Fruit fly (Drosophila melanogaster) whole organism, pupa: Measurements from ENCODE around the gene Pp2A-29B.

Experiments used
- CG10348 ChIP-seq: fragments of 200-800 bp; sonication (Bioruptor generic); IDR thresholded peaks from 2 replicates; pipeline ENCODE4 v1.3.6; 2022; ENCODE audit warnings: missing biosample characterization, missing genetic modification characterization
- CG12605 ChIP-seq: fragments of 200-800 bp; sonication (Bioruptor generic); IDR thresholded peaks from 2 replicates; pipeline ENCODE4 v1.3.6; 2022; ENCODE audit warnings: missing biosample characterization, missing genetic modification characterization
- CG13204 ChIP-seq: fragments of 200-800 bp; sonication (Bioruptor generic); optimal IDR thresholded peaks from 2 replicates; lab custom pipeline; 2018; ENCODE audit warnings: missing biosample characterization, mild to moderate bottlenecking, missing genetic modification characterization, moderate library complexity
- CG14655 ChIP-seq: fragments of 200-800 bp; sonication (Bioruptor generic); optimal IDR thresholded peaks from 3 replicates; lab custom pipeline; 2017; ENCODE audit warnings: mild to moderate bottlenecking, missing biosample characterization, missing genetic modification reagents, missing genetic modification characterization
- CG15710 ChIP-seq: fragments of 200-800 bp; sonication (Bioruptor generic); optimal IDR thresholded peaks from 2 replicates; lab custom pipeline; 2018; ENCODE audit warnings: missing biosample characterization, mild to moderate bottlenecking, missing genetic modification characterization, moderate library complexity
- CG17806 ChIP-seq: fragments of 200-800 bp; sonication (Bioruptor generic); optimal IDR thresholded peaks from 2 replicates; lab custom pipeline; 2018; ENCODE audit warnings: missing biosample characterization, mild to moderate bottlenecking, missing genetic modification characterization, moderate library complexity
- CG32121 ChIP-seq: fragments of 200-800 bp; sonication (Bioruptor generic); IDR thresholded peaks from 2 replicates; pipeline ENCODE4 v1.3.6; 2022; ENCODE audit warnings: missing biosample characterization, missing genetic modification characterization
- CG34367 ChIP-seq: fragments of 200-800 bp; sonication (Bioruptor generic); optimal IDR thresholded peaks from 2 replicates; lab custom pipeline; 2018; ENCODE audit warnings: missing biosample characterization, mild to moderate bottlenecking, missing genetic modification characterization
- CG4496 ChIP-seq: fragments of 200-800 bp; sonication (Bioruptor generic); IDR thresholded peaks from 3 replicates; pipeline ENCODE4 v1.3.6; 2022; ENCODE audit warnings: missing biosample characterization, missing genetic modification characterization
- CG8159 ChIP-seq: fragments of 200-800 bp; sonication (Bioruptor generic); optimal IDR thresholded peaks from 3 replicates; lab custom pipeline; 2018; ENCODE audit warnings: missing biosample characterization, mild to moderate bottlenecking, missing genetic modification characterization, moderate library complexity
- CG8301 ChIP-seq: fragments of 200-800 bp; sonication (Bioruptor generic); optimal IDR thresholded peaks from 2 replicates; lab custom pipeline; 2018; ENCODE audit warnings: missing biosample characterization, mild to moderate bottlenecking, missing genetic modification characterization
- CG9948 ChIP-seq: fragments of 200-800 bp; sonication (Bioruptor generic); optimal IDR thresholded peaks from 2 replicates; lab custom pipeline; 2018; ENCODE audit warnings: missing biosample characterization, mild to moderate bottlenecking, missing genetic modification characterization, moderate library complexity
- D1 ChIP-seq: fragments of 200-800 bp; sonication (Bioruptor generic); optimal IDR thresholded peaks from 2 replicates; lab custom pipeline; 2018; ENCODE audit warnings: missing biosample characterization, mild to moderate bottlenecking, missing genetic modification characterization, moderate library complexity
- EcR ChIP-seq: fragments of 200-800 bp; sonication (Bioruptor generic); optimal IDR thresholded peaks from 3 replicates; lab custom pipeline; 2019; ENCODE audit warnings: missing biosample characterization, missing genetic modification characterization, mild to moderate bottlenecking, moderate library complexity, missing genetic modification reagents
- Ets98B ChIP-seq: fragments of 200-800 bp; sonication (Bioruptor generic); IDR thresholded peaks from 2 replicates; pipeline ENCODE4 v1.3.6; 2022; ENCODE audit warnings: missing biosample characterization, missing genetic modification characterization
- Pif1A ChIP-seq: fragments of 200-800 bp; sonication (Bioruptor generic); optimal IDR thresholded peaks from 3 replicates; lab custom pipeline; 2016; ENCODE audit warnings: missing biosample characterization, missing genetic modification characterization
- Pif1B ChIP-seq: fragments of 200-800 bp; sonication (Bioruptor generic); optimal IDR thresholded peaks from 3 replicates; lab custom pipeline; 2016; ENCODE audit warnings: missing biosample characterization, missing genetic modification characterization
- Snoo ChIP-seq: fragments of 200-800 bp; sonication (Bioruptor generic); optimal IDR thresholded peaks from 3 replicates; lab custom pipeline; 2017; ENCODE audit warnings: missing biosample characterization, mild to moderate bottlenecking, missing genetic modification characterization, inconsistent platforms
- fd96Ca ChIP-seq: fragments of 200-800 bp; sonication (Bioruptor generic); IDR thresholded peaks from 3 replicates; pipeline ENCODE4 v1.3.6; 2022; ENCODE audit warnings: missing biosample characterization, missing genetic modification characterization
- gl ChIP-seq: fragments of 200-800 bp; sonication (Bioruptor generic); optimal IDR thresholded peaks from 2 replicates; lab custom pipeline; 2018; ENCODE audit warnings: missing biosample characterization, mild to moderate bottlenecking, missing genetic modification characterization
- rn ChIP-seq: fragments of 200-800 bp; sonication (Bioruptor generic); IDR thresholded peaks from 2 replicates; pipeline ENCODE4 v1.3.6; 2022; ENCODE audit warnings: missing biosample characterization, missing genetic modification characterization

The Pp2A-29B gene

dm6 chr2L:8403286-8404270 is 37.7 kb downstream of the Pp2A-29B start, which contains the start of gene emb:
emb (plus strand) TSS chr2L:8403573.
- peak; percentile 72 for TF ChIP-seq CG4496 (GFP tag; lab: Robert Waterston, UW)
- TF ChIP-seq CG12605 (GFP tag; lab: Robert Waterston, UW): peak; percentile 73; the same call in 1 of the 2 replicates
- no peak for TF ChIP-seq Pif1A (GFP tag; lab: Kevin White, UChicago)
- TF ChIP-seq rn (GFP tag; lab: Robert Waterston, UW): peak; percentile 24; the same call in 1 of the 2 replicates
- TF ChIP-seq gl (tag; lab: Kevin White, UChicago): peak; percentile 74
- no peak for TF ChIP-seq D1 (tag; lab: Kevin White, UChicago)
- peak; percentile 12 for TF ChIP-seq CG9948 (tag; lab: Kevin White, UChicago)
- TF ChIP-seq Pif1B (GFP tag; lab: Kevin White, UChicago): no peak
- no peak for TF ChIP-seq CG13204 (GFP tag; lab: Kevin White, UChicago)
- peak; percentile 50 for TF ChIP-seq fd96Ca
- peak; percentile 3 for TF ChIP-seq CG17806 (tag; lab: Kevin White, UChicago)
- peak; percentile 41 for TF ChIP-seq Snoo (tag; lab: Kevin White, UChicago)
- TF ChIP-seq CG32121 (GFP tag; lab: Robert Waterston, UW): peak; percentile 49; the same call in 1 of the 2 replicates
- TF ChIP-seq CG10348 (GFP tag; lab: Robert Waterston, UW): no peak
- TF ChIP-seq CG8159: peak; percentile 49
- peak; percentile 35 for TF ChIP-seq CG15710 (tag; lab: Kevin White, UChicago)
- TF ChIP-seq CG34367 (tag; lab: Kevin White, UChicago): peak; percentile 39
- TF ChIP-seq CG14655: no peak
- no peak for TF ChIP-seq CG8301 (tag; lab: Kevin White, UChicago)
- TF ChIP-seq Ets98B (GFP tag; lab: Robert Waterston, UW): 0 out of 2 replicates have a peak, but pooled peaks have one; percentile 36
- peak; percentile 11 for TF ChIP-seq EcR (GFP tag; lab: Kevin White, UChicago)

- TF ChIP-seq Pif1B (GFP tag; lab: Kevin White, UChicago): no peak
- TF ChIP-seq EcR (GFP tag; lab: Kevin White, UChicago): peak; percentile 57
- TF ChIP-seq gl (tag; lab: Kevin White, UChicago): no peak
- TF ChIP-seq CG32121 (GFP tag; lab: Robert Waterston, UW): no peak
- TF ChIP-seq, all 21 proteins: peak for 1
These were observed 45.7 kb downstream of the Pp2A-29B start, which contains the start of gene Naglu for dm6 chr2L:8411530-8411929. Naglu (minus strand) TSS chr2L:8411868.

DNA sequence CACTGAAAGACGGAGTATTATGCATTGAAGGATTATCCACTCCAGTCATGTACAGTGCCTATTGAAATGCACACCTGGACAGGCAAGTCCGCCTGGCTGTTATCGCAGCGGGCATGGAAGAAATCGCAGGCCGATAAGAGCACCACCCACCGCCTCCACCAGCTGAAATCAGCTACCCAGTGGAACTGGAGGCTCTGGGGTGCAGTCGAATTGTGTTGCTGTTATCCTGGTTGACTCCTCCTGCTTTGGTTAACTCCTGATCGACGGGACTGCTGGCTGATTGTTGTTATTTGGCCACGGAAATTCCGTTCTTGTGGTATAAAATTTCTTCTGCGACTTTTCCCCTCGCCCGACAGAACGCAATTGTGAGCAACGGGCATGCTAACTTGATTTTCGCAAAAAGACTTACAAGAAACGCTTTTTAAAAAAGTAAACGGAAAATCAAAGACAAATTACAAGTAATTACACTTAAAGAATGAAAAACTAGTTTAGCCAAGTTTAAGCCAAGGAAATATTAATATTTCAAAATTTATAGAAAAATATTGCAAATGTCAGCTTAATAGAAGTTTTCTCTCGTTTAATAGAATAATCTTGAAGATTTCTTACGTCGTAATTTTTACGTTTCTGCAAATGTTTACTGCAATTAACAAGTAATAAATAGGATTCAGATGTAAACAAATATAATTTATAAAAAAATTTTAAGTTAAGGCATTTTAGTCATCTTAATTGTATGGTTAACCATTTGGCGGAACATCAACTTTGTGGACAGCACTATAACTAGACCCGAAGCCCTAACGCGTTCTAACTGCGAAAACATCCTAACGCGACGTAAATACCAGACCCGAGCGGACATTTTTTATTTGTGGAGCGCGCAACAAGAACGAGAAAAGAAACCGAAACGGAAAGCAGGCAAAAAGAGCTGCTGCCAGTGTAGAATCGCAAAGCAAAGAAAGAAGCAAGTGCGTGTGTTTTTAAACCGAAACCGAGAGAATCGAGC is 49.3 kb downstream of the Pp2A-29B start, which contains the start of the genes CG13398 and Akap200:
Gene CG13398 (minus strand): TSS at position 370 of the 997 bp plus-strand sequence.
Gene Akap200 (plus strand): TSS at position 804 of the 997 bp plus-strand sequence.
- TF ChIP-seq CG9948 (tag; lab: Kevin White, UChicago): peak; percentile 28
- TF ChIP-seq rn (GFP tag; lab: Robert Waterston, UW): no peak
- no peak for TF ChIP-seq CG10348 (GFP tag; lab: Robert Waterston, UW)
- no peak for TF ChIP-seq Pif1A (GFP tag; lab: Kevin White, UChicago)
- TF ChIP-seq gl (tag; lab: Kevin White, UChicago): no peak
- TF ChIP-seq Ets98B (GFP tag; lab: Robert Waterston, UW): peak; percentile 35
- TF ChIP-seq Snoo (tag; lab: Kevin White, UChicago): no peak
- TF ChIP-seq EcR (GFP tag; lab: Kevin White, UChicago): no peak
- no peak for TF ChIP-seq CG17806 (tag; lab: Kevin White, UChicago)
- no peak for TF ChIP-seq CG8301 (tag; lab: Kevin White, UChicago)
- no peak for TF ChIP-seq CG12605 (GFP tag; lab: Robert Waterston, UW)
- TF ChIP-seq CG4496 (GFP tag; lab: Robert Waterston, UW): 0 out of 3 replicates have a peak, but pooled peaks have one; percentile 15
- TF ChIP-seq fd96Ca: peak; percentile 25; the same call in 1 of the 3 replicates
- no peak for TF ChIP-seq CG14655
- TF ChIP-seq Pif1B (GFP tag; lab: Kevin White, UChicago): peak; percentile 44
- TF ChIP-seq CG8159: peak; percentile 57
- peak; percentile 28 for TF ChIP-seq CG15710 (tag; lab: Kevin White, UChicago)
- peak; percentile 39 for TF ChIP-seq D1 (tag; lab: Kevin White, UChicago)
- no peak for TF ChIP-seq CG34367 (tag; lab: Kevin White, UChicago)
- TF ChIP-seq CG13204 (GFP tag; lab: Kevin White, UChicago): no peak
- TF ChIP-seq CG32121 (GFP tag; lab: Robert Waterston, UW): peak; percentile 44; the same call in 1 of the 2 replicates

DNA sequence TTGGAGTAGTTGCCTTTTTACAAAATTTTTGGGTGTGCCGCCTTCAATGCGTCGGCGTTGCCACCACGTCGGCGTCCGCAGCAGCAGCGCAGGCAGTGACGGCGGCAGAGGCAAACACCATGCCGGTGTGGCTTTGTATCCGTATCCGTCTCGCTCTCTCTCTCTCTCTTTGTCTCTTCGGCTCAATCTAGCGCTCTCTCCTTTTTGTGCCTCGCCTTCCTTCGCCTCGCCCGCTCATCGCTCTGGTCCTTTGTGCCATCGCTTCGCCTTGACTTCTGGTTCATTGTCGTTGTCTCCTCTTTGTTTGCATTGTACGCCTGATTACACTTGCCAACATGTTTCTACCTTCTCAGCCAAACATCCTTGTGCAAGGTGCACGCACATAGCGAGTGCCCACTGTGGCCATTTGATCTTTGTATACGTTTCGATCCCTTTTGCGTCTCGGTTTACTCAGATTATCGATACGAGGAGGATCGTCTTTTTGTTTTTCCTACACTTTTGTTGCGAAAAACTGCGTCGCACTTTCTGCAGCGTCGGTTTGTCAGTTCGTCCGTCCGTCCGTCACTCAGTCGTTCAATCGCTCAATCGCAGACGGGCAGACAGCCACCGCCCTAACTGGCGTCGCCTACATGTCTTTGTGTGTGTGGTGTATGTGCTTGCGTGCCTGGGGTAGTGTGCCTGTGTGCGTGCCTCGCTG is 50.7 kb downstream of the Pp2A-29B start:
- TF ChIP-seq CG8159 (peak; percentile 69), CG14655 (peak; percentile 72), Ets98B (GFP tag; lab: Robert Waterston, UW) (peak; percentile 30; the same call in 1 of the 2 replicates), Pif1B (GFP tag; lab: Kevin White, UChicago) (peak; percentile 68), EcR (GFP tag; lab: Kevin White, UChicago) (peak; percentile 97), CG13204 (GFP tag; lab: Kevin White, UChicago) (peak; percentile 66), D1 (tag; lab: Kevin White, UChicago) (peak; percentile 0), CG34367 (tag; lab: Kevin White, UChicago) (peak; percentile 61), CG4496 (GFP tag; lab: Robert Waterston, UW) (peak; percentile 65), CG12605 (GFP tag; lab: Robert Waterston, UW) (peak; percentile 35; the same call in 1 of the 2 replicates), CG17806 (tag; lab: Kevin White, UChicago) (peak; percentile 65), Pif1A (GFP tag; lab: Kevin White, UChicago) (peak; percentile 82), gl (tag; lab: Kevin White, UChicago) (peak; percentile 61), CG32121 (GFP tag; lab: Robert Waterston, UW) (peak; percentile 19; the same call in 1 of the 2 replicates), fd96Ca (0 out of 3 replicates have a peak, but pooled peaks have one; percentile 62), rn (GFP tag; lab: Robert Waterston, UW) (no peak), Snoo (tag; lab: Kevin White, UChicago) (peak; percentile 69), CG15710 (tag; lab: Kevin White, UChicago) (peak; percentile 60), CG8301 (tag; lab: Kevin White, UChicago) (peak; percentile 59), CG9948 (tag; lab: Kevin White, UChicago) (peak; percentile 65), CG10348 (GFP tag; lab: Robert Waterston, UW) (no peak)
